Worm (Caenorhabditis elegans) whole organism, dauer: Measurements from ENCODE around the gene K12H4.2.

Experiments used
- unc-62 ChIP-seq: sonication (generic microtip); optimal IDR thresholded peaks from 2 replicates; lab custom pipeline; 2017; ENCODE audit warnings: missing biosample characterization, missing genetic modification reagents, missing genetic modification characterization

K12H4.2 gene

DNA sequence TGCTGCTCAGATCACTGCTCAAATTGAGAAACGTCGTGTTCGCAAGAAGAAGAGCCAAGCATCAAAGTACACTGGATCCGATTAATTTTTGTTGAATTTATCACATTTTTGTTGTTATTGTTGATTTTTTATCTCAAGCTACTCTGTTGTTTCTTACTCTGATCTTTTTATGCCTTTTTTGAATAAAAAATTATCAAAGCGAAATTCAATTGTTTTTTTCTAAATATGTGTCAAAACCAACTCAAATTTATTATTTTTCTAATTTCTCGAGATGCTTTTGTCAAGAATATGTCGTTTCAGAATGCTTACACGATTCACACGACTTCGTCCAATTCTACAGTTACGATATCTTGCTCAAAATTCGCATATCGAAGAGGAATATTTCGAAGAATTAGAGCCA, at the start of gene K12H4.2:
Gene K12H4.2, plus strand, starts transcription at position 301 of the 400 bp plus-strand sequence.
- TF ChIP-seq unc-62 (GFP tag; lab: Kevin White, UChicago) = no peak

DNA sequence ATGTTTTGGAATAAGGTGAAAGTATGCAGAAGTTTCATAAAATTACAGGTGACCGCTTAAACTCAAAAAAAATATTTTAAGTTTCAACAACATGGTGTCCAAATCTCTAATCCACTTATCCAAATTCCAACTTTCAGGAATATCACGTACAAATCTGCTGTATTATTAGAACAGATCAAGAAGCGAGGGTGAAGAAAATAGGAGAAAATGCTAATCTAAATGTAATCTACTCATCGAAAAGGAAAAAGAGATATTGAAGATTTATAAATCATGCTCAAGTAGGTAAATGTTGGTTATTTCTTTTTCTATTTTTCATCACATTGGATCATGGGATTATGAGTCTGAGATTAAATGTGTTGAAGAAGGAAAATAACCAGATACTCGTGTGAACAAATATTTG, 46.0 kb upstream of the K12H4.2 start:
- TF ChIP-seq unc-62 (GFP tag; lab: Kevin White, UChicago) = no peak

DNA sequence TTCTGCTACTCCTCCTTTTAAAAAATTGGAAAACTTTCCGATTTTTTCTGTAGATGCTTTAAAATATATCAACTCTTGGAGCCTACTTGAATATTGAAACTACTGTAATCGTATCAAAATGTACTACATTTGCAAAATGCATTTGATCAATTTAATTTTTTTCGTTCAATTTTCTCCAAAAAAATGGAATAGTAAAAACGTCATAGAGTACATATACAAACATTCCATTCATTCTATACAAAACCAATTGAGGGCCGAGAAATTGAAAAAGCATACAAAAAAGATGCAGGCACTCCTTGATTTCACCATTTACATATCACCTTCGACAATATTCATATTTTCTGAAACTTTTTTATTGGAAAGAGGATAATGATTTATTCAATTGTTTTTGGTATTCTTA, 43.4 kb upstream of the K12H4.2 start, which contains the start of gene C06G4.6:
Gene C06G4.6, plus strand, starts transcription at position 301 of the 400 bp plus-strand sequence.
- TF ChIP-seq unc-62 (GFP tag; lab: Kevin White, UChicago) = no peak

ce11 chrIII:8009769-8010168, 37.7 kb upstream of the K12H4.2 start, which contains the start of gene cit-1.1:
cit-1.1 (minus strand) TSS chrIII:8009821.
- no peak for TF ChIP-seq unc-62 (GFP tag; lab: Kevin White, UChicago)

ce11 chrIII:8010260-8010822, 37.2 kb upstream of the K12H4.2 start, which contains the start of gene cit-1.2:
cit-1.2 (plus strand) TSS chrIII:8010772.
- no peak for TF ChIP-seq unc-62 (GFP tag; lab: Kevin White, UChicago)

- TF ChIP-seq unc-62 (GFP tag; lab: Kevin White, UChicago) = no peak
Observed at ce11 chrIII:8013582-8013981, 33.9 kb upstream of the K12H4.2 start.

- no peak for TF ChIP-seq unc-62 (GFP tag; lab: Kevin White, UChicago)
Observed at ce11 chrIII:8016438-8016837, 31.1 kb upstream of the K12H4.2 start, which contains the start of gene F44B9.5. F44B9.5 (minus strand) TSS chrIII:8016538.

- TF ChIP-seq unc-62 (GFP tag; lab: Kevin White, UChicago) = no peak
Observed at ce11 chrIII:8017053-8017452, 30.5 kb upstream of the K12H4.2 start.

ce11 chrIII:8020823-8021332, 26.6 kb upstream of the K12H4.2 start, which contains the start of gene lin-36:
lin-36 (minus strand) TSS chrIII:8020873.
- TF ChIP-seq unc-62 (GFP tag; lab: Kevin White, UChicago) = no peak

- no peak for TF ChIP-seq unc-62 (GFP tag; lab: Kevin White, UChicago)
Observed at ce11 chrIII:8022077-8022476, 25.4 kb upstream of the K12H4.2 start, which contains the start of gene F44B9.2. F44B9.2 (plus strand) TSS chrIII:8022463.

DNA sequence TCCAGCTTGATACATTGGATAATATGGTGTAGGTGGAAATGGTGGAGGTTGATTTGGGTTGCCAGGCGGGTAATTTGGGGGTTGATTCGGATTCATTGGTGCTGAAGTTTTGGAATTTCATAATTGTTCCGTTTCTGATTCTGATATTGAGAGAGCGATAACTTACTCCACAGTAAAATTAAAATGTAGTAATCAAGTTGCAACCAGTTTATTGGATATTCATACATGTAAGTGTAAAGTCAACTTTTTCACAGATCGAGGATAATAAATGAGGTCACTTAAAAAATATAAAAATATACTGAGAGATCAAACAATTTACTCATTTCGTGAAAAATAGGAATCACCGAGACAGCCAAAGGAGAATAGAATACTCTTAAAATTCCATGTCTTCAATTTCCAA, 19.6 kb upstream of the K12H4.2 start, which contains the start of gene mdt-30:
Gene mdt-30, minus strand, starts transcription at position 101 of the 400 bp plus-strand sequence.
- no peak for TF ChIP-seq unc-62 (GFP tag; lab: Kevin White, UChicago)

DNA sequence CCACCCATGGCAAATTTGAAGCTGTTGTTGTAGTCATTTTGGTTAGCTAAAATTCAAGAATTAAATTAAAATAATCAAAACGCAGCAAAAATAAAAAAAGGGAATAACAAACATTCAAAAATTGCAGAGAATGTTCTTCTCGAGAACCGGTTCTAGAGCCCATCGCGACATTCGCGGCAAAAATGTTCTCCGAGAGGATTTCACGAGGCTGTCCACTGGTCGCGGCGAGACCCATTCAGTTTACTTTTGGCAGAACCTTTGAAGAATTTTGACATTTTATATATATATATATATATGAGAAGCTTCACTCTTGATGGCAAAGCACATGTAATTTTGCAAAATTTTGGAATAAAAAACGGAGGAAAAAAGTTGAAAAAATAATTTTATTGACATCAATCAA, 18.0 kb upstream of the K12H4.2 start, which contains the start of gene F44B9.8:
Gene F44B9.8, minus strand, starts transcription at position 163 of the 400 bp plus-strand sequence.
- no peak for TF ChIP-seq unc-62 (GFP tag; lab: Kevin White, UChicago)

DNA sequence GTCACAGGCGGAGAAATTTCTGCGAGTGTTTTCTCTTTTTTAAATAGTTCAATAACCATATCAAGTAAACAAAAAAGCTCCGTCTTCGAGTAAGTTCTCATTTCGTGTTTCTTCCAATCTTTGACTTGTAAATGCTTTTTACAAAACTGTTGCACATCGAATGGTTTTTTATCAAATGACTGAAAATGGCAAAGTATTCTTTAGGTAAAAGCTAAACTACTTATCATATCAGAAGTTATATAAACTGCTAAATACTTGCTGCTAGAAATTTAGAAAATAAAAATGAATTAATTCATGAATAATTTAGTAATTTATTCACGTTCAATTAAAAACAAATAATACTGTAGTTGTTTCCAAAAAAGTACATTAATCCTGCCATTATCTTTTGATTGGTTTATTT, 16.5 kb upstream of the K12H4.2 start, which contains the start of gene F44B9.9:
Gene F44B9.9, minus strand, starts transcription at position 101 of the 400 bp plus-strand sequence.
- TF ChIP-seq unc-62 (GFP tag; lab: Kevin White, UChicago) = no peak

DNA sequence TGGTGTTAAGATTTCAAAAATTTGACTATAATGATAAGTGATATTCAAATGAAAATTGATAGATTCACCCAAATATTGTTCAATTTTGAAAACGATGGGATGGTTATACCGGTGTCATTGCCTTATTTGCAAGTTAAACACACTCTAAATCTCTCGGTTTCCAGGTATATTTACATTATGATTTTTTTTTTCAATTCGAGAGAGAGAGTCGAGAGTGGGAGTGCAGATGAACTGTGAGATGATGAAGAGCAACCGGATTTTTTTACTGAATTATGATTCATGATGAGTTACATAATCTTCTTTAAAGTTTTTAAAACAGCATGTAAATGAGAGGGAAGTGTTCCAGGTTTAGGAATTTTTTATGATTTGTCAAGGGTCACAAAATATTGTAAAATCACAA, 14.0 kb upstream of the K12H4.2 start, which contains the start of gene F44B9.10:
Gene F44B9.10, minus strand, starts transcription at position 101 of the 400 bp plus-strand sequence.
- no peak for TF ChIP-seq unc-62 (GFP tag; lab: Kevin White, UChicago)

DNA sequence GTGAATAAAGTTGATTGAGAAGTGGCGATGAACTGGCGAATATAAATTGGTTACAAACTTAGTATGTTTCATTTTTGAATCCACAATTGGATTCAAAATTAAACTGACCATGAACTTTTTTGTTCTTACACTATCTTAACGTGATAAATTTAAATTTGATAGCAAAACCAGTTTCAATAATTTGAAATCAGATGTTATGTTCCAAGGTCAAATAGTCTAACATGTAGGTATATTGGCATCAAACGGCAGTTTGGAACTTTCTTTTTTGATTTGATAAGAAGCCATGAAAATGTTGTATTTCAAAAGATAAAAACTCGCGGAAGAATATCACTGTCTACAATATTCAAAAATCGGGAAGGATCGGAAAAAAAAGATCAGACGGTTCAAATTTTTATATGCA, 11.5 kb upstream of the K12H4.2 start:
- no peak for TF ChIP-seq unc-62 (GFP tag; lab: Kevin White, UChicago)

DNA sequence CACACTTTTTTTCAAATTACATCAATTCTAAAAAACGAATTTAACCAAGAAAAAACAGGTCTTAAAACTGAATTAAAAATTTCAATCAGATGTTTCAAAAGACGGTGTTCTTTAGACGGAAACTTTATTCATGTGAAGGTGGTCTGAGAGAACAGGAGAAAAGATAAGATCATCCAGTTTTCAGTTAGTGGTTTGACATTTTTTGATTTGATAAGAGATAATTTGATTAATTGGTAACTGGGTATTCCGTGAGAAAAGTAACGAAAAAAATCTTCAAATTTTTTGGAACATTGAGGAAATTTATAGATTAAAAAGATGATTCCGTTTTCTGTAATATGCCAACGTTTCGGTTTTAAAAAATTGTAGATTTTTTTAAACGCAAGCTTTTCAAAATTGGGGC, 11.0 kb upstream of the K12H4.2 start:
- no peak for TF ChIP-seq unc-62 (GFP tag; lab: Kevin White, UChicago)

DNA sequence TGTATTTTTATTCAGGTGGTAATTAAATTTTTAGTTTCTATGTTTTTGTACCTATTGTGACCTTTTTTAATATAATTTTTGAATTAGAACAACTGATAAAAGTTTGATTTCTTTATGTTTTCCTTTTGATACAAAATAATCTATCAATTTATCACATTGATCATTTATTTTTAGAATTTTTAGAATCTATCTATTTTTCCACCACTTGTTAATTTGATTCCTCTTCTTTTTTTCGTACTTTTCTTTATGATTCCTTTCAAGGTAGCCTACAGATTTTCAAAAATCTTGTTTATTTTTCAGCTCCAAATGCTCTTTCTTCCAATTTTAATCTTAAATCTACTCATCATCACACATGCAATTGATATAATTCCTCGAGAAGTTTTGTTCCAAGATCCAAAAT, 9.6 kb upstream of the K12H4.2 start, which contains the start of gene dpf-6:
Gene dpf-6, plus strand, starts transcription at position 301 of the 400 bp plus-strand sequence.
- TF ChIP-seq unc-62 (GFP tag; lab: Kevin White, UChicago) = no peak
